Fruit fly (Drosophila melanogaster) whole organism: ENCODE data around the gene CG15035.

Experiments used
- CG8478 ChIP-seq: fragments of >200 bp; optimal IDR thresholded peaks from 2 replicates; lab custom pipeline; 2018; ENCODE audit warnings: inconsistent platforms
- Dll ChIP-seq: fragments of >200 bp; optimal IDR thresholded peaks from 2 replicates; lab custom pipeline; 2017
- EcR ChIP-seq, 2 experiments: fragments of >200 bp; optimal IDR thresholded peaks; 2 replicates each; lab custom pipeline; 2017; ENCODE audit warnings: missing biosample characterization in 2 of 2, missing genetic modification characterization in 2 of 2, missing genetic modification reagents in 2 of 2
- pan ChIP-seq: fragments of >200 bp; optimal IDR thresholded peaks from 2 replicates; lab custom pipeline; 2017
- psq ChIP-seq: fragments of >200 bp; optimal IDR thresholded peaks from 2 replicates; lab custom pipeline; 2017
- usp ChIP-seq: fragments of >200 bp; optimal IDR thresholded peaks from 2 replicates; lab custom pipeline; 2017; ENCODE audit warnings: missing biosample characterization, missing genetic modification characterization, mixed read lengths

CG15035 gene

DNA sequence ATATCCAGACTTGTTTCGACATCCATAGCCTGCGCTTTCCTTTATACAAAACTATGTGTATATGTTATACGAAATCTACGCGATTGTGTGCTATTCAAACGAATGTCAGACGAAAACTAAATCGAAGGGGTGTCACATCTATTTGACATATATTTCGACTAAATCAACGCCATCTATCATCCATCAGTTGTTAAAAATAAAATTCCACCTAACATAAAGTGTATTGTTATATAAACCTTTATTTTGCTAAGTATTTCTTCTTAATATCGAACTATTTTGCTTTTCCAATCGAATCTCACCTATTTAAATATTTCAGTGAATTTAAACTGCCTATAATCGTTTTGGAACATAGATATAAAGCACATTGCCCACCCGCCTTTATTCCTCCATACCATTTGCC lies at the start of gene CG15035:
TSS of gene CG15035 (minus strand) at position 101 of the 400 bp plus-strand sequence.
- TF ChIP-seq Dll (lab: Kevin White, UChicago) (no peak), pan (lab: Kevin White, UChicago) (no peak), psq (no peak), CG8478 (lab: Kevin White, UChicago) (no peak), usp (no peak), EcR (GFP tag; optimal IDR thresholded peaks at IDR 0.05; lab: Kevin White, UChicago) (no peak)

DNA sequence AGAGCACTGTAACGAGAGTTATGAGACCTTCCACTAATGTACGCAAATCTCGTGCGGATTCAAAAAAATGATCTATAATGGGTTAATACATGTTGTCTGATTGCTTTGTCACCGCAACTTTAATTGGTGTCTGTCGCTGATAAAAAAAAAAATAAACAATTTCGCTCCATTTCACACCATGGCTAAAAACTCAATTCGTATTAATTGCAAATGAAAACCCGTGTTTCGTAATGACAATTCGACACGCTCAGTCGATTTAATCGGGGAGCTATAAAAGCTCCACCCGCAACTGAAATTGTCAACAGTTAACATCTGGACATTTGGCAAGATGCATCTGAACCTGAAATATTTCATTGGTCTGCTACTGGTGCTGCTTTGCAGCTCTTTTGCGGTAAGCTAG lies 48.9 kb upstream of the CG15035 start, which contains the start of gene CG11368:
TSS of gene CG11368 (plus strand) at position 301 of the 400 bp plus-strand sequence.
- no peak for TF ChIP-seq Dll (lab: Kevin White, UChicago)
- no peak for TF ChIP-seq psq
- no peak for TF ChIP-seq EcR (GFP tag; optimal IDR thresholded peaks at IDR 0.05; lab: Kevin White, UChicago)
- TF ChIP-seq usp = no peak
- TF ChIP-seq pan (lab: Kevin White, UChicago) = no peak
- no peak for TF ChIP-seq CG8478 (lab: Kevin White, UChicago)

DNA sequence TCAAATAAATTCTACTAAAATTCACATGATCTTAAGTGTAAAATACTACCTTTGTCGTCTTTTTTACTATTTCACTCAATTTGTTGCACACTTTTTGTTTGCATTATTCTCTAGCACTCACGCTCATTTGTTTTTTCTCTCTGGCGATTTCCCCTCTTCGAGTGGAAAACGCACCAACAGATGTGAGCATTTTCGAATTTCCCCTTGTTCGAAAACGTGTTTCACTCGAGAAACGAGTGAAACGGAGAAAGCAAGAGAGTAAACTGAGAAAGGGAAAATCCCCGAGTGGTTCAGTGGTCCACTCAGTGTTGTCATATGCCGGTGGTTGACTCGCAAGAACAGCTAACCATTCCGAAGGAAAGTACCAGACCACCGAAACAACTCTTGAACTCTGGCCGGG lies 42.0 kb upstream of the CG15035 start:
- TF ChIP-seq psq = no peak
- TF ChIP-seq CG8478 (lab: Kevin White, UChicago) = no peak
- no peak for TF ChIP-seq EcR (GFP tag; optimal IDR thresholded peaks at IDR 0.05; lab: Kevin White, UChicago)
- no peak for TF ChIP-seq Dll (lab: Kevin White, UChicago)
- no peak for TF ChIP-seq usp
- no peak for TF ChIP-seq pan (lab: Kevin White, UChicago)

DNA sequence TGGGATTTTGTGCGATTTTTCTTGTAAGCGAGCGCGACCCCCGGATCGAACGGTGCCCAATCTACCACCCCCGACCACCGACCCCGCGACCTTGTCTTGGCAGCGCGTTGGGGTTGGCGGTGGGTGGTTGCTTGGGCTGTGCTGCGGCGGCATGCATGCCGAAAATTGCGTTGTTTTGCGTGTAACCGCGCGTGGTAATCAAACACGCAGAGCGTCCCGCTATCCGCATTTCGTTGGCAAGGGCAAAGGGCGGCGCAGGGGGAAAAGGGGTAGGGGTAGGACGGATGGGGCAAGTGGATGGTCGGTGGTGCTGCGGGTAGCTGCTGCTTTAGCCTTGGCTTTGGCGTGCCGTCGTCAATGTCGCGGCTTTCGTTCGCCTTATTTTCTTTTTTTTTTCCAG lies 29.4 kb upstream of the CG15035 start:
- no peak for TF ChIP-seq psq
- TF ChIP-seq EcR (GFP tag; optimal IDR thresholded peaks at IDR 0.05; lab: Kevin White, UChicago) = no peak
- no peak for TF ChIP-seq CG8478 (lab: Kevin White, UChicago)

DNA sequence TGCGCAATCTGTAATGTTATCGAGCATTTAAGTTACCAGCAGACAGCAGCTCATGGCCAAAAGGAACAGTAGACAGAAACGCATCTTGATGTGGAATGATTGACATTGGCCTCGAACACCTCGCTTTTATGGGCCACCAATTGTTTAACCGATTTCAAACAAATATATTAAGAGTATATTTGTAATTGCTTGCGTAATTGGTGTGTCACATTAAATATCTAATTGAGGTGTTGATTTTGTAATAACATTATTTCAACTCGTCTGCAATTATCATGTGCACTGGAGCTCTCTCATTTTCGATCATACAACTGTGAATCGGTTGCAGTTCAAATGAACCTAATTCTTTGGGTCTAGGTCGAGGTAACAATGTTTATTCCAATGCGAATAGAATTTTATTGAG lies 22.7 kb upstream of the CG15035 start, which contains the start of gene CG32726:
TSS of gene CG32726 (minus strand) at position 101 of the 400 bp plus-strand sequence.
- TF ChIP-seq EcR (GFP tag; optimal IDR thresholded peaks at IDR 0.05; lab: Kevin White, UChicago) = no peak
- no peak for TF ChIP-seq usp
- no peak for TF ChIP-seq psq
- no peak for TF ChIP-seq Dll (lab: Kevin White, UChicago)
- TF ChIP-seq CG8478 (lab: Kevin White, UChicago) = no peak
- TF ChIP-seq pan (lab: Kevin White, UChicago) = no peak

DNA sequence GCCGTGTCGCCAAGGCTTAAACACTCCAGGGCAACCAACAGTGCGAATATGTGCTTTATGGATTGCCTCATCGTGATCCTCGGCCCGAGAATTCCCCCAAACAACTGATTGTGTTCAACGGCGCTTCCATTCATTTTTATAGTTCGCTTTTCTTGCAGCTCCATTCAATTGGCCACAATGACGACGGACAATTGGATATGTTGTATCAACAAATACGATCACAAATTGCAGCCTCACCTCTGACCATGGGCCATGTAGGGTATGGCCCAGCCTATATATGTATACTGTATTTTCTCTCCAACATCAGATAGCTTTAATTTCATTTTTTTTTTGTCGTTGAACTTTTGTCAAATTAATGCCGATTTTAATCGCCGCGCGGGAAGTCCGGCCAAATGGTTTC lies 21.8 kb upstream of the CG15035 start, which contains the start of gene CG15036:
TSS of gene CG15036 (minus strand) at position 101 of the 400 bp plus-strand sequence.
- TF ChIP-seq CG8478 (lab: Kevin White, UChicago) (no peak), EcR (GFP tag; optimal IDR thresholded peaks at IDR 0.05; lab: Kevin White, UChicago) (no peak), psq (no peak), pan (lab: Kevin White, UChicago) (no peak)

DNA sequence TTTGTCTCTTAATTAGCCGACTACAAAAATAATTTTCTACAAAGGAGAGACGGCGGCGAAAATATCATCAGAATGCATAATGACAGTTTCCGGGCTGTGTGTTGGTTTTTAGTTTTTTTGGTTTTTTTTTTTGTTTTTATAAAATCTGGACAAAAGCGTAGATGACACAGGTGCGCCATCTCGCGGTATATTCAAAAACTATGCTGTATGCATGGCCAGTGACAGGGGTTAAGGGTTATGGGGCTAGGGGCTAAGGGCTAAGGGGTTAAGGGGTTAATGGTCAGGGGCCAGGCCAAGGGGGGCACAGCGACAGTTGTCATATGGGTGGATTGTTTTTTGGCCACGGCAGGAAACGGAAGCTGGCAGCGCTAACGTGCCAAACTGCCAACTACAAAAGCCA lies 19.6 kb upstream of the CG15035 start:
- TF ChIP-seq CG8478 (lab: Kevin White, UChicago) (no peak), psq (no peak), EcR (GFP tag; optimal IDR thresholded peaks at IDR 0.05; lab: Kevin White, UChicago) (no peak), Dll (lab: Kevin White, UChicago) (no peak), usp (no peak), pan (lab: Kevin White, UChicago) (no peak)

DNA sequence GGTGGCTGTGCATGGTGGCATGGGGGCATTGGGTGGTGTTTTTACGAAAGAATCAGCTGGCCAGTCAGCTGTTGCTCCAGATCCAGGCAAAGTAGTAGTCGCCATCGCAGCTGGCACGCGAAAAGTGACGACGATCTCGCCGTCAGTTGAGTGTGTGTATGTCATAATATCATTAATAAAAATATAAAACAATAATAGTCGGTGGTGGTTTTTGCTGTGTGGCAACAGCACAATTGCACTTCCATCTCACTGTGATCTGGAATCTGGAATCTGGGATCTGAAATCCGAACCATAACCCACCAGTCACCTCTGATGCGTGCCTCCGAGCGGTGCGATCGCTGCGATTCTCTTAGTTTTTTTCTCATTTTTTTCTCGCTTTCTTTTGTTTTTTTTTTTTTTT lies 15.3 kb upstream of the CG15035 start, which contains the start of gene rumpel:
TSS of gene rumpel (plus strand) at position 301 of the 400 bp plus-strand sequence.
- TF ChIP-seq CG8478 (lab: Kevin White, UChicago) (no peak), Dll (lab: Kevin White, UChicago) (no peak), EcR (GFP tag; optimal IDR thresholded peaks at IDR 0.05; lab: Kevin White, UChicago) (no peak), pan (lab: Kevin White, UChicago) (no peak), psq (no peak)

DNA sequence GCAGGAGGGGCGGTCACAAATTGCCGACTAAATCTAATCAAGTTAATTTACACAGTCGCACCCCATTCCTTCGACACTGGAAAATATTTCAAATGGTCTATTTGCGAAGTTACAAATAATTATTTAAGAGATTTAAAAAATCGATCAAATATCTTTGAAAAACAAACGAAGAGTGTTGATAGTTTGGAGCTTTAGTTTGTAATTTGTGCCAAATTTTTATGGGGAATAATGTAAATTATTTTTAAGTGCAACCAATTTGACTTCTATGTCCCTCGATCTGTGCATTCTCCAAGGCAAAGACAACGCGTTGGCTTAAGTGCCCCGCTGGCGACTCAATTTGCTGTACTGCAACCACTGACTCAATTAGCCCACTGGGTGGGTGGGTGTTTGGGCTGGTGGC lies 14.9 kb upstream of the CG15035 start:
- TF ChIP-seq pan (lab: Kevin White, UChicago) = no peak
- no peak for TF ChIP-seq psq
- TF ChIP-seq CG8478 (lab: Kevin White, UChicago) = no peak
- no peak for TF ChIP-seq usp
- no peak for TF ChIP-seq Dll (lab: Kevin White, UChicago)
- no peak for TF ChIP-seq EcR (GFP tag; optimal IDR thresholded peaks at IDR 0.05; lab: Kevin White, UChicago)

DNA sequence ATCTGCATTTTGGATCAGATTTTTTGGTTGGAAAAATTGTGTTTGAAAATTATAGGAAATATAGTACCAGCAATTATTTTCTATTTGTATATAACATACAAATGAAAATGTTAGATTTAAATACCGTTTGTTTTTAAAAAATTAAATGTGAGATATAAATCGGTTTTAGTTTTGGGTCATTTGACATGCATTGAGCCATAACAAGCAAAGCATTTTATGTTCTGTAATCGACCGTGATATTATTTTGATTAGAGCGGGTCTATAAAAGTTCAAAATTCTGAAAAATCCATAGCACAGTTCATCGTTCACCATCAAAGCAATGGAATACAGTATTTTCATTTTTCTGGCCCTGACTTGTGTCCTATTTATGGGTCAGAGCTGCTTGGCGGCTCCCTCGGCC lies 14.0 kb upstream of the CG15035 start, which contains the start of gene CG34337:
TSS of gene CG34337 (plus strand) at position 301 of the 400 bp plus-strand sequence.
- no peak for TF ChIP-seq pan (lab: Kevin White, UChicago)
- TF ChIP-seq CG8478 (lab: Kevin White, UChicago) = no peak

DNA sequence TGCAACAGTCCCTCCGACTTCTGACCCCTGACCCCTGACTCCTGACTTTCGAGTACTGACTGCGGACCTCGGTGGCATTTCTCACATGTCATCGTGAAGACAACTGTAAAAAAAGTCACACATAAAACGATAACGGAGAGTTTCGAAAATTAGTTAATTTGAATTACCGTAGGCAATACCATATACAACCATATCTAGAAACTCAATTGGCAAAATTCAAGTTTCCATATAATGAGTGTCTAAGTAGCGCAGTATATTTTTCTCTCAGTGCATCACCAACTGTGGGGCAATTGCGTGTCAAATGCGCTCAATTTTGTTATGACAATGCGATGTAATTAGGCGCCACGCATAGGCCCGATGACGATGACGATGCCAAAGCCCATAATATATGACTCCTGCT lies 12.1 kb upstream of the CG15035 start:
- TF ChIP-seq CG8478 (lab: Kevin White, UChicago) (no peak), Dll (lab: Kevin White, UChicago) (no peak), usp (no peak)

DNA sequence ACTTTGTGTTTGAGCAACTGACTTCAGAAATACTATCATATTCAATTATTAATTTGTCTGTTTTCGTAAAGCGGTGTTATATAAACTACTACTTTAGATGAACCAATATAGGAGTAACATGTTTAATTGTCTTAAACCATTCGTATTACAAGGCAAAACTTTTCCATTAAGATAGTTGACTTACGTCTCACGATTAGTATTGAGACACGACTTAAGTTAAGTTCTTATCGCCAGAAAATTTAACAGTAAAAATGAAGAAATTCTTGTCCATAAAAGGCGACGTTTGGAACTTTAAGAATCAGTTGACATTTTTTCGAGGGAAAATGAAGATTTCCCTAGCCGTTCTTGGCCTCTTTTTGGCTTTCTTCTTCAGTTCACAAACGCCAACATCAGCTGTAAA lies 10.6 kb upstream of the CG15035 start, which contains the start of gene CG42705:
TSS of gene CG42705 (plus strand) at position 301 of the 400 bp plus-strand sequence.
- no peak for TF ChIP-seq psq
- no peak for TF ChIP-seq Dll (lab: Kevin White, UChicago)
- TF ChIP-seq usp = no peak
- TF ChIP-seq CG8478 (lab: Kevin White, UChicago) = no peak
- TF ChIP-seq EcR (GFP tag; optimal IDR thresholded peaks at IDR 0.05; lab: Kevin White, UChicago) = no peak
- TF ChIP-seq pan (lab: Kevin White, UChicago) = no peak

DNA sequence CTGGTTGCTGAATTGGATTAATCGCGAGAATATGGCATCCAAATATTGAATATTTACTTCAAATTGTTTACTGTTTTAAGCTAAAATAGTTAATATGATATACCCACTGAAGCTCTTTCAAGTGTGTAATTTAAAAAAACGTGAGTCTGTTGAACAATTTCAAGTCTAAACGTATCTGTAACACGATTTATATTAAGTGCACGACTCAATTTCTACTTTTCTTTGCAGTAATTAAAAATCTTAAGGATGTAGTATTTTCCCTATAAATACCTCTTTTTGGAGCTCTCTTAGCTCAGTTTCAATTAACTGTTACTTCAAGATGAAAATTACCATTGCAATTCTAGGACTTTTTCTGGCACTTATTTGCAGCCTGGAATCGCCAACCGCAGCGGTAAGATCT lies 9.4 kb upstream of the CG15035 start, which contains the start of gene CG42704:
TSS of gene CG42704 (plus strand) at position 301 of the 400 bp plus-strand sequence.
- TF ChIP-seq psq (no peak), EcR (GFP tag; optimal IDR thresholded peaks at IDR 0.05; lab: Kevin White, UChicago) (no peak), Dll (lab: Kevin White, UChicago) (no peak), usp (no peak), CG8478 (lab: Kevin White, UChicago) (no peak), pan (lab: Kevin White, UChicago) (no peak)
